Worm (Caenorhabditis elegans) whole organism, mixed stage, embryonic: ENCODE data around the gene srw-12.

Experiments
- M03D4.4 ChIP-seq: sonication (generic microtip); optimal IDR thresholded peaks from 2 replicates; lab custom pipeline; 2017; ENCODE audit warnings: mild to moderate bottlenecking, missing genetic modification characterization, missing compliant biosample characterization
- bed-3 ChIP-seq: fragments of 200-800 bp; sonication (Bioruptor generic); optimal IDR thresholded peaks from 3 replicates; lab custom pipeline; 2018; ENCODE audit warnings: mild to moderate bottlenecking, missing genetic modification characterization, moderate library complexity, missing compliant biosample characterization
- blmp-1 ChIP-seq: fragments of 150-350 bp; optimal IDR thresholded peaks from 2 replicates; lab custom pipeline; 2014; ENCODE audit warnings: missing biosample characterization, missing genetic modification characterization
- ceh-39 ChIP-seq: fragments of 150-350 bp; optimal IDR thresholded peaks from 2 replicates; lab custom pipeline; 2014; ENCODE audit warnings: missing biosample characterization, missing genetic modification characterization
- ceh-43 ChIP-seq: fragments of 200-800 bp; sonication (Bioruptor generic); optimal IDR thresholded peaks from 2 replicates; lab custom pipeline; 2018; ENCODE audit warnings: mild to moderate bottlenecking, missing genetic modification characterization, moderate library complexity, missing compliant biosample characterization
- ceh-83 ChIP-seq: fragments of 200-800 bp; sonication (Bioruptor generic); optimal IDR thresholded peaks from 2 replicates; lab custom pipeline; 2018; ENCODE audit warnings: mild to moderate bottlenecking, missing genetic modification characterization, missing compliant biosample characterization
- ces-1 ChIP-seq: fragments of 150-350 bp; optimal IDR thresholded peaks from 2 replicates; lab custom pipeline; 2014; ENCODE audit warnings: missing biosample characterization, missing genetic modification reagents, missing genetic modification characterization
- cnd-1 ChIP-seq: fragments of 200-800 bp; sonication (Bioruptor generic); optimal IDR thresholded peaks from 2 replicates; lab custom pipeline; 2018; ENCODE audit warnings: mild to moderate bottlenecking, missing genetic modification characterization, missing compliant biosample characterization
- drap-1 ChIP-seq: fragments of 200-800 bp; sonication (Bioruptor generic); optimal IDR thresholded peaks from 3 replicates; lab custom pipeline; 2018; ENCODE audit warnings: mild to moderate bottlenecking, missing genetic modification characterization, missing compliant biosample characterization
- elt-1 ChIP-seq: sonication (generic microtip); optimal IDR thresholded peaks from 2 replicates; lab custom pipeline; 2017; ENCODE audit warnings: missing genetic modification characterization, mild to moderate bottlenecking, missing compliant biosample characterization, antibody characterized with exemption, moderate library complexity, borderline replicate concordance; ENCODE audit not compliant: insufficient read depth
- ham-2 ChIP-seq: fragments of 200-800 bp; sonication (Bioruptor generic); optimal IDR thresholded peaks from 2 replicates; lab custom pipeline; 2018; ENCODE audit warnings: mild to moderate bottlenecking, missing genetic modification characterization, missing compliant biosample characterization
- hlh-1 ChIP-seq: fragments of 150-350 bp; optimal IDR thresholded peaks from 2 replicates; lab custom pipeline; 2014; ENCODE audit warnings: missing biosample characterization, missing genetic modification reagents, missing genetic modification characterization
- lin-13 ChIP-seq: fragments of 150-350 bp; optimal IDR thresholded peaks from 2 replicates; lab custom pipeline; 2014; ENCODE audit warnings: missing biosample characterization, missing genetic modification characterization
- lin-32 ChIP-seq: fragments of 200-800 bp; sonication (Bioruptor generic); optimal IDR thresholded peaks from 2 replicates; lab custom pipeline; 2018; ENCODE audit warnings: mild to moderate bottlenecking, missing genetic modification characterization, missing compliant biosample characterization
- lsy-2 ChIP-seq: fragments of 150-350 bp; optimal IDR thresholded peaks from 2 replicates; lab custom pipeline; 2014; ENCODE audit warnings: missing biosample characterization, missing genetic modification characterization
- mab-5 ChIP-seq: fragments of 150-350 bp; optimal IDR thresholded peaks from 2 replicates; lab custom pipeline; 2014; ENCODE audit warnings: missing biosample characterization, missing genetic modification characterization
- mep-1 ChIP-seq: fragments of 150-350 bp; optimal IDR thresholded peaks from 2 replicates; lab custom pipeline; 2017; ENCODE audit warnings: missing biosample characterization, missing genetic modification reagents, missing genetic modification characterization, inconsistent platforms
- mls-2 ChIP-seq: sonication (generic microtip); optimal IDR thresholded peaks from 2 replicates; lab custom pipeline; 2016; ENCODE audit warnings: mild to moderate bottlenecking, missing genetic modification characterization, moderate library complexity, missing compliant biosample characterization
- nhr-12 ChIP-seq: fragments of 150-350 bp; optimal IDR thresholded peaks from 2 replicates; lab custom pipeline; 2014; ENCODE audit warnings: missing biosample characterization, missing genetic modification characterization
- nhr-2 ChIP-seq: fragments of 150-350 bp; optimal IDR thresholded peaks from 2 replicates; lab custom pipeline; 2014; ENCODE audit warnings: missing biosample characterization, missing genetic modification characterization
- nhr-237 ChIP-seq: fragments of 150-350 bp; optimal IDR thresholded peaks from 2 replicates; lab custom pipeline; 2014; ENCODE audit warnings: missing biosample characterization, missing genetic modification characterization
- nhr-28 ChIP-seq: fragments of 150-350 bp; optimal IDR thresholded peaks from 2 replicates; lab custom pipeline; 2014; ENCODE audit warnings: missing biosample characterization, missing genetic modification characterization
- pha-4 ChIP-seq: fragments of 150-350 bp; optimal IDR thresholded peaks from 2 replicates; lab custom pipeline; 2018; ENCODE audit warnings: missing biosample characterization, missing genetic modification reagents, missing genetic modification characterization
- sem-2 ChIP-seq: fragments of 200-800 bp; sonication (Bioruptor generic); optimal IDR thresholded peaks from 2 replicates; lab custom pipeline; 2018; ENCODE audit warnings: mild to moderate bottlenecking, missing genetic modification characterization, missing compliant biosample characterization
- snpc-4 ChIP-seq: fragments of 150-350 bp; optimal IDR thresholded peaks from 2 replicates; lab custom pipeline; 2014; ENCODE audit warnings: missing biosample characterization, missing genetic modification characterization
- sptf-1 ChIP-seq: sonication (generic microtip); optimal IDR thresholded peaks from 2 replicates; lab custom pipeline; 2017; ENCODE audit warnings: mild to moderate bottlenecking, missing genetic modification characterization, moderate library complexity, missing compliant biosample characterization
- tbx-8 ChIP-seq: fragments of 200-800 bp; sonication (Bioruptor generic); optimal IDR thresholded peaks from 2 replicates; lab custom pipeline; 2018; ENCODE audit warnings: mild to moderate bottlenecking, missing genetic modification characterization, moderate library complexity, missing compliant biosample characterization
- unc-120 ChIP-seq: sonication (generic microtip); optimal IDR thresholded peaks from 2 replicates; lab custom pipeline; 2017; ENCODE audit warnings: missing genetic modification characterization, missing compliant biosample characterization; ENCODE audit not compliant: poor library complexity, severe bottlenecking
- unc-39 ChIP-seq: fragments of 150-350 bp; optimal IDR thresholded peaks from 2 replicates; lab custom pipeline; 2014; ENCODE audit warnings: missing biosample characterization, missing genetic modification characterization
- unc-62 ChIP-seq: fragments of 150-350 bp; optimal IDR thresholded peaks from 2 replicates; lab custom pipeline; 2014; ENCODE audit warnings: missing biosample characterization, missing genetic modification reagents, missing genetic modification characterization
- ztf-11 ChIP-seq: fragments of 150-350 bp; optimal IDR thresholded peaks from 2 replicates; lab custom pipeline; 2014; ENCODE audit warnings: missing biosample characterization, missing genetic modification characterization

Gene srw-12

DNA sequence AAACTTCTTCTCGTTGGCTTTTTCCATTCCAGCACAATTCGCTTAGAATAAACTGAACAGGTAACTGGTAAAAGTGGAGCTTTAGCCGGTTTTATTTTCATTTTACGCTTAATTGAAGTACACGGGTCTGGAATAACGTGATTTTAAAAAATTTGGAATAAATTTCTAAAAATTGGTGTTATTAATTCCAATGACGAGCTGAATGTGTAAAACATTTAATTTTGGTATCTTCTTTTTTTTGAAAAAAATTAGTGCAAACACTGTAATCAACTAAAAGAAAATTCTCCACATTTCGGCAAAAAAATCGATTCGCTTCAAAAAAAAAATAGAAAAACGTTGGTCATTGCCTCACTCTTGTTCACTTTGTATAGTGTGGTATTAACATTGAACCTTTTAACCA is 33.8 kb upstream of the srw-12 start, which contains the start of gene T10H4.4:
TSS of gene T10H4.4 (minus strand) at position 101 of the 400 bp plus-strand sequence.
- no peak for TF ChIP-seq sem-2
- no peak for TF ChIP-seq blmp-1 (tag; lab: Kevin White, UChicago)
- no peak for TF ChIP-seq tbx-8 (GFP tag; lab: Kevin White, UChicago)
- TF ChIP-seq cnd-1 = no peak
- no peak for TF ChIP-seq lin-13 (tag; lab: Kevin White, UChicago)
- TF ChIP-seq ceh-39 (tag; lab: Kevin White, UChicago) = no peak
- no peak for TF ChIP-seq bed-3 (GFP tag; lab: Kevin White, UChicago)
- TF ChIP-seq snpc-4 (tag; lab: Kevin White, UChicago) = no peak
- no peak for TF ChIP-seq lsy-2 (tag; lab: Kevin White, UChicago)
- TF ChIP-seq ceh-43 (GFP tag; lab: Kevin White, UChicago) = no peak
- TF ChIP-seq nhr-28 (tag; lab: Kevin White, UChicago) = no peak

DNA sequence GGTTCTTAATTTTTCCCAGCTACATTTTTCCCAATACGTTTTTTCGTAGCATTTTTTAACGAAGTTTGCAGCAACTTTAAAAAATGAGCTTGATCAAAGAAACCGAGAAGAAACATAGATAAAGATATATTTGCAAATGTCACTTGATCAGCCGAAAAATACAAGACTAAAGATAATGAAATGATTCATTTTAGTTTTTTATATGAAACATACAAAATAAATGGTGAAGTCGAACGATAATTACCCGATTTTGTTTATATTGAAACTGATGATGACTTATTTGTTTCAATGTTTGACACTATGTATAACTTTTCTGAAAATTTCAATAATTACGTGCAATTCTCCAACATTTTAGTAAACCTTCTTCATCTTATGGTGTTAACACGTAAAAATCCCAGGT is 29.9 kb upstream of the srw-12 start, which contains the start of gene srw-22:
TSS of gene srw-22 (plus strand) at position 301 of the 400 bp plus-strand sequence.
- no peak for TF ChIP-seq pha-4
- TF ChIP-seq ces-1 (GFP tag; lab: Kevin White, UChicago) = no peak
- TF ChIP-seq ceh-43 (GFP tag; lab: Kevin White, UChicago) = no peak
- TF ChIP-seq unc-120 (tag; lab: Kevin White, UChicago) = no peak
- no peak for TF ChIP-seq ceh-83 (GFP tag; lab: Kevin White, UChicago)
- TF ChIP-seq sptf-1 (tag; lab: Kevin White, UChicago) = no peak
- TF ChIP-seq ham-2 (GFP tag; lab: Kevin White, UChicago) = no peak
- no peak for TF ChIP-seq snpc-4 (tag; lab: Kevin White, UChicago)
- no peak for TF ChIP-seq sem-2
- TF ChIP-seq ceh-39 (tag; lab: Kevin White, UChicago) = no peak
- TF ChIP-seq unc-62 (GFP tag; lab: Kevin White, UChicago) = no peak
- TF ChIP-seq nhr-28 (tag; lab: Kevin White, UChicago) = no peak
- no peak for TF ChIP-seq mep-1
- TF ChIP-seq bed-3 (GFP tag; lab: Kevin White, UChicago) = no peak
- TF ChIP-seq lsy-2 (tag; lab: Kevin White, UChicago) = no peak
- no peak for TF ChIP-seq drap-1
- no peak for TF ChIP-seq ztf-11 (tag; lab: Kevin White, UChicago)
- no peak for TF ChIP-seq tbx-8 (GFP tag; lab: Kevin White, UChicago)
- TF ChIP-seq elt-1 (tag; lab: Kevin White, UChicago) = no peak
- no peak for TF ChIP-seq nhr-237 (tag; lab: Kevin White, UChicago)

DNA sequence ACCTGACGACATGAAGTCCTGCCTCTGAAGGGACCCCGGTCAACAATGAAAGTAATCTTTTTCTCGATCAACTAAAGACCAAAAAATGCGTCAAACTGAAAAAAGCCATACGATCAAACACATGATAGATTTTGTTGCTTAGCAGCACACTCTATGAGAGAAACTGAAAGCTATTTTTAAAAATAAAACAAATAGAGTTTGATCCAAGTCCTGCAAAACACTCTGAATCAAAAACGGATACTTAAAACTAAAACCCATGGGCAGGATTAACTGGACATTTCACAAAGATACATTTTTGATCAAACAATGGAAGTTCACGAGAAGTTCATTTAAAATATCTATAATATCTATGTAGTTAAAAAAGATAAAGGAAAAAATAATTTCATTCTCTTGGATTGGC is 29.0 kb upstream of the srw-12 start, which contains the start of gene T10H4.13:
TSS of gene T10H4.13 (minus strand) at position 101 of the 400 bp plus-strand sequence.
- no peak for TF ChIP-seq unc-39 (tag; lab: Kevin White, UChicago)
- no peak for TF ChIP-seq unc-120 (tag; lab: Kevin White, UChicago)
- TF ChIP-seq drap-1 = no peak
- TF ChIP-seq nhr-2 (tag; lab: Kevin White, UChicago) = no peak
- no peak for TF ChIP-seq bed-3 (GFP tag; lab: Kevin White, UChicago)
- TF ChIP-seq M03D4.4 = no peak
- TF ChIP-seq nhr-237 (tag; lab: Kevin White, UChicago) = no peak
- no peak for TF ChIP-seq ceh-83 (GFP tag; lab: Kevin White, UChicago)
- no peak for TF ChIP-seq lin-32 (GFP tag; lab: Kevin White, UChicago)
- TF ChIP-seq mab-5 (tag; lab: Kevin White, UChicago) = no peak
- TF ChIP-seq lin-13 (tag; lab: Kevin White, UChicago) = no peak
- TF ChIP-seq sptf-1 (tag; lab: Kevin White, UChicago) = no peak
- no peak for TF ChIP-seq mls-2 (tag; lab: Kevin White, UChicago)
- no peak for TF ChIP-seq nhr-12
- TF ChIP-seq elt-1 (tag; lab: Kevin White, UChicago) = no peak
- no peak for TF ChIP-seq unc-62 (GFP tag; lab: Kevin White, UChicago)

DNA sequence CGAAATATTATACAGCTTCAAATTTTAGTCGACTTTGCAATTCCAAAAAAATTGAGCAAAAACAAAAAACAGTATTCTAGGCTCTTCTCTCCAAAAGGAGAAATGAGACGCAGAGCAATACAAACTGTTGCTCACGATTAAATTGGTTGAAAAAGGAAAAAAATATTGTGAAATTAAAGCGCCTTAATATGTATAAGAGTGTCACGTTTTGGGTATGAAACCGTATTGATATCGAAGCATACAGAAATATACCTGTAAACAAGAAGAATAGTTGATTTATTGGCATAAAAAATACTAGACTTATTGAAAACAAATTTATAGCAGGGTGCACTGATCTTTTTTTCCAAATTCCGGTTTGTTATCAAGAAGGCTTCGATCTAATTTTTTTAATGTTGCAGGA is 27.4 kb upstream of the srw-12 start, which contains the start of gene M01B2.13:
TSS of gene M01B2.13 (minus strand) at position 101 of the 400 bp plus-strand sequence.
- TF ChIP-seq blmp-1 (tag; lab: Kevin White, UChicago) (no peak), mab-5 (tag; lab: Kevin White, UChicago) (no peak), hlh-1 (tag; lab: Kevin White, UChicago) (no peak), sptf-1 (tag; lab: Kevin White, UChicago) (no peak), ces-1 (GFP tag; lab: Kevin White, UChicago) (no peak), lin-13 (tag; lab: Kevin White, UChicago) (no peak), ztf-11 (tag; lab: Kevin White, UChicago) (no peak)
